Worm (Caenorhabditis elegans) whole organism, L3 larva: ENCODE results near the gene Y67A10A.2.

Experiments used
- R02D3.7 ChIP-seq: fragments of 150-350 bp; optimal IDR thresholded peaks from 2 replicates; lab custom pipeline; 2014; ENCODE audit warnings: missing biosample characterization, missing genetic modification characterization
- ceh-9 ChIP-seq: sonication (generic microtip); optimal IDR thresholded peaks from 2 replicates; lab custom pipeline; 2018; ENCODE audit warnings: missing biosample characterization, missing genetic modification characterization
- elt-1 ChIP-seq: fragments of 150-350 bp; optimal IDR thresholded peaks from 2 replicates; lab custom pipeline; 2014; ENCODE audit warnings: missing biosample characterization, missing genetic modification characterization
- nhr-11 ChIP-seq: fragments of 150-350 bp; optimal IDR thresholded peaks from 2 replicates; lab custom pipeline; 2014; ENCODE audit warnings: missing biosample characterization, missing genetic modification characterization
- nhr-77 ChIP-seq: fragments of 150-350 bp; optimal IDR thresholded peaks from 2 replicates; lab custom pipeline; 2014; ENCODE audit warnings: missing biosample characterization, missing genetic modification characterization
- unc-39 ChIP-seq: sonication (generic microtip); optimal IDR thresholded peaks from 4 replicates; lab custom pipeline; 2017; ENCODE audit warnings: missing biosample characterization, missing genetic modification characterization

DNA sequence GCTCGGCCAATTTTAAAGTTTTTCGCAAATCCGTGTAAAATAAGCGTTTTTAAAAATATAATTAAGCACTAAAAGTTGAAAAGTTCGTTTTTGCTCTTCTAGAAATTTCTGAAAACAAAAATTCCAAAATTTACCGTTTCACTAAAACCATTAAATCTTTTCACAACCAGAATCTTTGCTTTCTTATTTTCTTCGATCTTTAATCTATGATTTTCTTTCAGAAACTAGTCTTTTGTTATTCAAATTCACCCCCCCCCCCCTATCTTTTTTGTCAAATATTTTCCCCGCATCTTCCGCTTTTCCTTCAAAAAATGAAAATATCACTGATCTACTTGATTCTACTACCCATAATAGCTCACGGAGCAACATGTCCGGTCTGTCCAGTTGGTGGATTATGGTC is 1.8 kb downstream of the Y67A10A.2 start, which contains the start of gene Y67A10A.11:
- TF ChIP-seq nhr-77 (tag; lab: Kevin White, UChicago) (no peak), nhr-11 (tag; lab: Kevin White, UChicago) (no peak), unc-39 (tag; lab: Kevin White, UChicago) (no peak), elt-1 (tag; lab: Kevin White, UChicago) (no peak), R02D3.7 (tag; lab: Kevin White, UChicago) (no peak), ceh-9 (no peak)
